Fruit fly (Drosophila melanogaster): ENCODE results near the gene CG13457.

DNA sequence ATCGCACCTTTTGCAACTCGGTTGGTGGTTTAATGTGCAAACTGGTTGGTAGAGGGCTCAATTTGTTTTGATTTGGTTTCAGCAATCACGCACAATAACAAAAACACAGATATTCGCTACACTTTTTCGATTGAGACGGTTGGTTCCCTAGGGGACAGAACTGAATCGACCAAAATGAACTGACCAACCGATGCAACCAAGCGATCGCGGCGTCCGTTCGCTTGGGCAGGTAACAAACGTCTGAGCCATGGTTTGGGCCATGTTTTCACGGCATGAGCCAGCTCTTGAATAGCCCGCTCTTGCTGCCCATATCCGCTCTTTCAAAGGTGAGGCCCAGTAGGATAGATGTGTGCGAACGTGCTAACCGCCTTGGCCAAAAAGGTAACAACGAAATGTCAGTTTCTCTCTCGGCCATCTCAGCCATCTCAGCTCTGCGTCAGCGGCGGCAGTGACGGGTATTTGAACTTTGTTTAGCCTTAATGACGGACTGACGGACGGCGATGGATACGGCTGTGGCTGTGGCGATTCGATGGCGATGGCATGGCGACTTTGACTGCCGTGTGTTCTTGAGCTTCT, 6.0 kb downstream of the CG13457 start, which contains the start of gene CG16959:
- TF ChIP-seq Pif1A (GFP tag; optimal IDR thresholded peaks at IDR 0.05), result no peak
- TF ChIP-seq CG13204 (GFP tag; optimal IDR thresholded peaks at IDR 0.05), result peak; percentile 74
- TF ChIP-seq CG4496 (GFP tag; IDR thresholded peaks at IDR 0.05), result no peak
- TF ChIP-seq EcR (GFP tag; optimal IDR thresholded peaks at IDR 0.05), result peak; percentile 95
- TF ChIP-seq CG10348 (GFP tag; IDR thresholded peaks at IDR 0.05), result no peak
- no peak for TF ChIP-seq CG12605 (GFP tag; IDR thresholded peaks at IDR 0.05)
- no peak for TF ChIP-seq Pif1B (GFP tag; optimal IDR thresholded peaks at IDR 0.05)
- no peak for TF ChIP-seq CG17806 (tag; optimal IDR thresholded peaks at IDR 0.05)
- no peak for TF ChIP-seq Ets98B (GFP tag; IDR thresholded peaks at IDR 0.05)
- TF ChIP-seq Snoo (tag; optimal IDR thresholded peaks at IDR 0.05), result no peak

Measured in whole organism, pupa.